Worm (Caenorhabditis elegans) whole organism, L2 larva: Measurements from ENCODE around the gene srh-30.

Source experiments
- alr-1 ChIP-seq: fragments of 150-350 bp; optimal IDR thresholded peaks from 2 replicates; lab custom pipeline; 2014; ENCODE audit warnings: missing biosample characterization, missing genetic modification characterization
- blmp-1 ChIP-seq: sonication (generic microtip); optimal IDR thresholded peaks from 2 replicates; lab custom pipeline; 2017; ENCODE audit warnings: missing genetic modification characterization, mild to moderate bottlenecking, missing compliant biosample characterization, antibody characterized with exemption, moderate library complexity; ENCODE audit not compliant: insufficient read depth
- ceh-16 ChIP-seq: fragments of 150-350 bp; optimal IDR thresholded peaks from 2 replicates; lab custom pipeline; 2014; ENCODE audit warnings: missing biosample characterization, missing genetic modification characterization
- egl-27 ChIP-seq: sonication (generic microtip); optimal IDR thresholded peaks from 3 replicates; lab custom pipeline; 2017; ENCODE audit warnings: missing biosample characterization, missing genetic modification reagents, missing genetic modification characterization
- gmeb-1 ChIP-seq: fragments of 150-350 bp; optimal IDR thresholded peaks from 2 replicates; lab custom pipeline; 2014; ENCODE audit warnings: missing biosample characterization, missing genetic modification characterization
- lin-39 ChIP-seq: fragments of 150-350 bp; optimal IDR thresholded peaks from 2 replicates; lab custom pipeline; 2014; ENCODE audit warnings: missing biosample characterization, missing genetic modification reagents, missing genetic modification characterization
- sma-3 ChIP-seq: sonication (generic microtip); optimal IDR thresholded peaks from 2 replicates; lab custom pipeline; 2016; ENCODE audit warnings: missing genetic modification reagents, missing genetic modification characterization, missing compliant biosample characterization
- zag-1 ChIP-seq: fragments of 150-350 bp; optimal IDR thresholded peaks from 2 replicates; lab custom pipeline; 2014; ENCODE audit warnings: missing biosample characterization, missing genetic modification characterization

DNA sequence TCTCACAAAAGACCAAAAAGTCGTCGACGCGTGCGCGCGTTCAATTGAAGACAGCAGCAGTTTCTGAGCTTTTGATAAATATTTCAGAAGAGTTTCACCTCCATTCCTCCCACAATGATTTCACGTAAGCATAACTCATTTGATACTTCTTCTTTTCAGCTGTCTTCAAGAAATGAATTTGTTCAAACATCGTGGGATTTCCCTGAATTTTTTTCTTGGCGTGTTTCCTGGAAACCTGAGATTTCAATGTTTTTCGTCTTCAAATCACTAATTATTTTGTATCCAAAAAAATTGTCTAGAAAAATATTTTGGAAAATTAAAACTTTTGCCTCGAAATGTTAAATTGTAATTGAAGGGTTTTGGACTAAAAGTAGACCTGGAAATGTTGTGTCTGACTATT, 6.9 kb upstream of the srh-30 start:
- no peak for TF ChIP-seq sma-3
- TF ChIP-seq lin-39 (tag; lab: Kevin White, UChicago), result no peak
- TF ChIP-seq blmp-1 (tag; lab: Kevin White, UChicago), result no peak
- no peak for TF ChIP-seq ceh-16 (tag; lab: Kevin White, UChicago)
- TF ChIP-seq egl-27 (tag; lab: Kevin White, UChicago), result no peak
- TF ChIP-seq alr-1 (tag; lab: Kevin White, UChicago), result no peak
- no peak for TF ChIP-seq zag-1 (tag; lab: Kevin White, UChicago)
- TF ChIP-seq gmeb-1, result no peak
